Fruit fly (Drosophila melanogaster) whole organism, wandering third instar larva: ENCODE results near the gene VhaM9.7-a.

ENCODE experiments used
- Abd-B ChIP-seq: fragments of >200 bp; optimal IDR thresholded peaks from 2 replicates; lab custom pipeline; 2017; ENCODE audit warnings: missing biosample characterization, missing genetic modification characterization
- Hr83 ChIP-seq: fragments of 200-300 bp; sonication (Bioruptor generic); optimal IDR thresholded peaks from 2 replicates; lab custom pipeline; 2016; ENCODE audit warnings: missing biosample characterization, mild to moderate bottlenecking, missing genetic modification characterization, moderate library complexity; ENCODE audit not compliant: poor library complexity, severe bottlenecking
- Myc ChIP-seq: fragments of >200 bp; optimal IDR thresholded peaks from 2 replicates; lab custom pipeline; 2017
- OdsH ChIP-seq: fragments of 200-800 bp; sonication (Bioruptor generic); optimal IDR thresholded peaks from 2 replicates; lab custom pipeline; 2016; ENCODE audit warnings: missing biosample characterization, mild to moderate bottlenecking, missing genetic modification characterization
- br ChIP-seq: fragments of 200-800 bp; sonication (Bioruptor generic); optimal IDR thresholded peaks from 2 replicates; lab custom pipeline; 2016; ENCODE audit warnings: missing biosample characterization, missing genetic modification characterization
- brk ChIP-seq: fragments of 200-800 bp; sonication (Bioruptor generic); optimal IDR thresholded peaks from 2 replicates; lab custom pipeline; 2016; ENCODE audit warnings: missing biosample characterization, mild to moderate bottlenecking, missing genetic modification characterization
- dmrt93B ChIP-seq: fragments of 200-800 bp; sonication (Bioruptor generic); optimal IDR thresholded peaks from 2 replicates; lab custom pipeline; 2018; ENCODE audit warnings: missing biosample characterization, mild to moderate bottlenecking, missing genetic modification characterization
- dsf ChIP-seq: sonication (Bioruptor generic); optimal IDR thresholded peaks from 2 replicates; lab custom pipeline; 2016; ENCODE audit warnings: missing biosample characterization, missing genetic modification characterization, borderline replicate concordance
- fru ChIP-seq: fragments of 200-800 bp; sonication (Bioruptor generic); optimal IDR thresholded peaks from 3 replicates; lab custom pipeline; 2016; ENCODE audit warnings: missing biosample characterization, mild to moderate bottlenecking, missing genetic modification characterization
- h ChIP-seq: fragments of 200-800 bp; sonication (Bioruptor generic); optimal IDR thresholded peaks from 3 replicates; lab custom pipeline; 2016; ENCODE audit warnings: missing biosample characterization, mild to moderate bottlenecking, missing genetic modification characterization
- jim ChIP-seq: fragments of 175-275, 200-325 bp; sonication (Bioruptor generic); optimal IDR thresholded peaks from 2 replicates; lab custom pipeline; 2016; ENCODE audit warnings: missing biosample characterization, mild to moderate bottlenecking, missing genetic modification characterization
- pan ChIP-seq: fragments of >200 bp; optimal IDR thresholded peaks from 2 replicates; lab custom pipeline; 2017
- sv ChIP-seq: fragments of 200-800 bp; sonication (Bioruptor generic); optimal IDR thresholded peaks from 3 replicates; lab custom pipeline; 2016; ENCODE audit warnings: missing biosample characterization, missing genetic modification characterization
- usp ChIP-seq: fragments of >200 bp; optimal IDR thresholded peaks from 2 replicates; lab custom pipeline; 2017; ENCODE audit warnings: missing biosample characterization, missing genetic modification characterization

dm6 chr3L:4282627-4283026 is 20.1 kb downstream of the VhaM9.7-a start, which contains the start of gene CG11583:
- TF ChIP-seq jim (GFP tag; lab: Kevin White, UChicago) (no peak), br (GFP tag; lab: Kevin White, UChicago) (no peak), pan (lab: Kevin White, UChicago) (no peak), Abd-B (no peak), Hr83 (GFP tag; lab: Kevin White, UChicago) (peak; percentile 70), OdsH (GFP tag; lab: Kevin White, UChicago) (peak; percentile 32), dmrt93B (GFP tag; lab: Kevin White, UChicago) (no peak), sv (peak; percentile 9), h (no peak), fru (no peak), Myc (lab: Kevin White, UChicago) (peak; percentile 57), brk (GFP tag; lab: Kevin White, UChicago) (no peak), dsf (GFP tag; lab: Kevin White, UChicago) (no peak), usp (GFP tag; lab: Kevin White, UChicago) (no peak)
